Worm (Caenorhabditis elegans): ENCODE measurements around the gene F21A3.2.
A peak's percentile ranks its signal among the peaks of the same experiment; 100 is the strongest.

Gene F21A3.2

DNA sequence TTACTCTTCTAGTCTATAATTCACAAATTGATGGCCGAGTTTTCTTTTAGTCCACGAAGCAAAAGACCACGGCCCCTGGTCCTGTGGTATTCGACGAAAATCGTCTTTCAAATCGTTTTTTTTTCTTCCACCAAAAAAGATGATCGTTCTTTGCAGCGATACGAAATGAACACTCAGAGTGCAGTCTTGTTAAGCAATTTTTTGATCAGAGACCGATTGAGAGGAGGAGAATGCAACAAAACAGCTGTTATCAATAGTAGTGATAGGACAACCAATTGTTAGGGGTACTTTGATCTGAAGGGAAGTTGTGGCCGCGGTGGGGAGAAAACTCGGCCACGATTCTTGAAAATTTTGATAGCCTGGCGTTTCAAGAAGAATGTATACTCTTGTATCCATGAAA lies 30.2 kb upstream of the F21A3.2 start (continued):
- TF ChIP-seq egl-43 (GFP tag; IDR thresholded peaks at IDR 0.05): no peak
- TF ChIP-seq nhr-10 (tag; optimal IDR thresholded peaks at IDR 0.05): peak; percentile 34
- no peak for TF ChIP-seq rbr-2 (tag; optimal IDR thresholded peaks at IDR 0.05)
- 0 out of 2 replicates have a peak, but pooled peaks have one; percentile 12 for TF ChIP-seq pha-4 (GFP tag; IDR thresholded peaks at IDR 0.05)
- TF ChIP-seq pha-4 (tag; optimal IDR thresholded peaks at IDR 0.05): no peak
- 0 out of 2 replicates have a peak, but pooled peaks have one; percentile 36 for TF ChIP-seq tra-1 (GFP tag; IDR thresholded peaks at IDR 0.05)
- no peak for TF ChIP-seq ceh-62 (tag; optimal IDR thresholded peaks at IDR 0.05)
- TF ChIP-seq nhr-11 (tag; optimal IDR thresholded peaks at IDR 0.05): peak; percentile 40
- TF ChIP-seq nhr-28 (tag; optimal IDR thresholded peaks at IDR 0.05): peak; percentile 79

DNA sequence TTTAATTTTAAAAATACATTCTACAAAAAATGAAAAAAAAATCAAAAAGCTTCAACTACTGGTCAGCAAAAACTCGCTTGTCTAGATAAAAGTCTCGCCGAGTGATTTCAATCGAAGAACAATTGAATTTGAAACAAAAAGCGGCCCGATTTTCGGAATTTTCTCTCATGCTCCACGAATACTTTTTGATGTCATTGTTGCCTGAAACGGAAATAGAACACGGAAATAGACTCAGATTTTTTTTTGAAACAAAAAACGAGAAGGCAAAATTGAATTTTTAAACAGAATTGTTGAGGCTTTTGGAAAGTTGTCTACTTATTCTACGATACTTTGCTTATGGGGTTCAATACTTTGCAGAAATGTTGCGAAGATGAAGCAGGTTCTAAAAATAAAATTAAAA lies 29.7 kb upstream of the F21A3.2 start:
- TF ChIP-seq fkh-10 (GFP tag; optimal IDR thresholded peaks at IDR 0.05): peak; percentile 74
- peak in 1 of 2 experiments; percentile 30 for TF ChIP-seq unc-62 (GFP tag; optimal IDR thresholded peaks at IDR 0.05 in 1 of 2)
- TF ChIP-seq unc-62 (tag; optimal IDR thresholded peaks at IDR 0.05): no peak
- no peak for TF ChIP-seq nhr-111 (GFP tag; optimal IDR thresholded peaks at IDR 0.05)
- no peak for TF ChIP-seq cey-2 (tag; optimal IDR thresholded peaks at IDR 0.05; ENCODE audit: borderline replicate concordance, insufficient read depth)

DNA sequence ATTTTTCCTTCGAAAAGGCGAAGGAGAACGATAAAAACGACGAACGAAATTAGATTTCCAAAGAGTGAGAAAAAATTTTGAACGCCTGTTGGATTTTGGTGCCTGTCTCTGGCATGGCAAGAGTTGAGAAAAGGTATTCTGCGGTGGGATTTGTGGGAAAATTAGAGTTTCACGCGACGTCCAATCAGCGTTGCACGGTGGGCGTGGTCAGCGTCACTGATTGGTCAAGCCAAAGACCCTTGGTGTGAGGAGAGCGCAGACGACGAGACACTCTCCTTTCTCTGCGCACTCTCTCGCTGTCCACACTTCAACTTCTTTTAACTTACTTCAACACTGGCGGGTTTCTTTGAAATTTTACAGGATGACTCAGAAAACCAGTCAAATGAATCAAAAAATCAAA lies 28.8 kb upstream of the F21A3.2 start:
- TF ChIP-seq nhr-42 (GFP tag; IDR thresholded peaks at IDR 0.05) (no peak), ceh-28 (tag; optimal IDR thresholded peaks at IDR 0.05) (no peak), lir-3 (tag; optimal IDR thresholded peaks at IDR 0.05) (no peak), ztf-11 (tag; optimal IDR thresholded peaks at IDR 0.05) (no peak), nhr-102 (tag; optimal IDR thresholded peaks at IDR 0.05) (no peak), jun-1 (tag; optimal IDR thresholded peaks at IDR 0.05) (no peak), zfp-3 (GFP tag; conservative IDR thresholded peaks at IDR 0.05) (no peak), egl-43 (GFP tag; IDR thresholded peaks at IDR 0.05) (no peak), F44E2.7 (GFP tag; IDR thresholded peaks at IDR 0.05) (no peak), mdl-1 (tag; optimal IDR thresholded peaks at IDR 0.05) (no peak), lsy-2 (tag; optimal IDR thresholded peaks at IDR 0.05) (no peak), nhr-77 (tag; optimal IDR thresholded peaks at IDR 0.05) (no peak), zip-11 (GFP tag; IDR thresholded peaks at IDR 0.05) (no peak), snpc-4 (tag; optimal IDR thresholded peaks at IDR 0.05) (no peak), dve-1 (tag; optimal IDR thresholded peaks at IDR 0.05; ENCODE audit: insufficient read depth) (no peak), ceh-44 (GFP tag; IDR thresholded peaks at IDR 0.05) (no peak), T26A8.4 (GFP tag; IDR thresholded peaks at IDR 0.05) (no peak), duxl-1 (tag; optimal IDR thresholded peaks at IDR 0.05; ENCODE audit: poor library complexity) (no peak)

- TF ChIP-seq daf-8 (GFP tag; IDR thresholded peaks at IDR 0.05): no peak
- TF ChIP-seq aha-1 (tag): peak; percentile 56
- TF ChIP-seq unc-62 (GFP tag; optimal IDR thresholded peaks at IDR 0.05 in 1 of 2): peak in 1 of 2 experiments; percentile 81
- TF ChIP-seq unc-62 (tag; optimal IDR thresholded peaks at IDR 0.05): no peak
These were observed 26.0 kb upstream of the F21A3.2 start for ce11 chrV:15559729-15560128.

ce11 chrV:15559047-15559446 lies 25.3 kb upstream of the F21A3.2 start, which contains the start of gene acr-18:
acr-18 (minus strand) TSS chrV:15559147.
- TF ChIP-seq egl-27 (tag; optimal IDR thresholded peaks at IDR 0.05) (no peak), nhr-237 (tag; optimal IDR thresholded peaks at IDR 0.05) (no peak), ceh-82 (tag; optimal IDR thresholded peaks at IDR 0.05) (no peak), F10B5.3 (tag; optimal IDR thresholded peaks at IDR 0.05) (no peak), lin-13 (GFP tag; optimal IDR thresholded peaks at IDR 0.05) (no peak), cey-2 (tag; optimal IDR thresholded peaks at IDR 0.05; ENCODE audit: borderline replicate concordance, insufficient read depth) (no peak), zag-1 (tag; optimal IDR thresholded peaks at IDR 0.05) (no peak), unc-62 (GFP tag; optimal IDR thresholded peaks at IDR 0.05 in 1 of 2) (no peak), unc-62 (tag; optimal IDR thresholded peaks at IDR 0.05) (no peak), jun-1 (tag; optimal IDR thresholded peaks at IDR 0.05) (no peak), ceh-32 (tag; optimal IDR thresholded peaks at IDR 0.05; ENCODE audit: poor library complexity) (no peak)
